Worm (Caenorhabditis elegans) whole organism, L1 larva: ENCODE measurements around the gene nuaf-3.

Source experiments
- aha-1 ChIP-seq: fragments of 150-350 bp; optimal IDR thresholded peaks from 2 replicates; lab custom pipeline; 2014; ENCODE audit warnings: missing biosample characterization, missing genetic modification characterization
- ama-1 ChIP-seq: fragments of 150-350 bp; optimal IDR thresholded peaks from 2 replicates; lab custom pipeline; 2014
- ceh-82 ChIP-seq, 3 experiments: fragments of 150-350 bp in 1 of 3; sonication (generic microtip) in 2 of 3; optimal IDR thresholded peaks; 2 replicates each; lab custom pipeline; 2014 to 2017; ENCODE audit warnings: missing biosample characterization in 3 of 3, missing genetic modification characterization in 3 of 3
- ceh-90 ChIP-seq: sonication (generic microtip); optimal IDR thresholded peaks from 2 replicates; lab custom pipeline; 2016; ENCODE audit warnings: missing genetic modification characterization, missing compliant biosample characterization
- dpl-1 ChIP-seq, 3 experiments: fragments of 150-350 bp in 2 of 3; sonication (generic microtip) in 1 of 3; optimal IDR thresholded peaks; 2 replicates each; lab custom pipeline; 2014 to 2017; ENCODE audit warnings: missing biosample characterization in 3 of 3, missing genetic modification characterization in 3 of 3, missing genetic modification reagents in 3 of 3
- ets-5 ChIP-seq: fragments of 200-800 bp; sonication (Bioruptor generic); IDR thresholded peaks from 2 replicates; pipeline ENCODE4 v1.3.6; 2022; ENCODE audit warnings: missing genetic modification characterization, missing compliant biosample characterization
- irx-1 ChIP-seq: sonication (generic microtip); optimal IDR thresholded peaks from 2 replicates; lab custom pipeline; 2016; ENCODE audit warnings: missing genetic modification characterization, missing compliant biosample characterization
- nhr-84 ChIP-seq: sonication (generic microtip); optimal IDR thresholded peaks from 2 replicates; lab custom pipeline; 2017; ENCODE audit warnings: missing biosample characterization, missing genetic modification characterization
- sox-4 ChIP-seq: sonication (generic microtip); optimal IDR thresholded peaks from 2 replicates; lab custom pipeline; 2016; ENCODE audit warnings: missing genetic modification characterization, missing compliant biosample characterization
- unc-86 ChIP-seq: sonication (generic microtip); optimal IDR thresholded peaks from 2 replicates; lab custom pipeline; 2016; ENCODE audit warnings: missing genetic modification characterization, missing compliant biosample characterization
- vab-15 ChIP-seq: sonication (generic microtip); optimal IDR thresholded peaks from 2 replicates; lab custom pipeline; 2017; ENCODE audit warnings: missing genotype, mild to moderate bottlenecking, missing genetic modification characterization, missing compliant biosample characterization
- ztf-11 ChIP-seq, 2 experiments: sonication (generic microtip); optimal IDR thresholded peaks; 2 replicates each; lab custom pipeline; 2016 to 2017; ENCODE audit warnings: missing genetic modification characterization in 2 of 2, missing biosample characterization in 1 of 2, missing compliant biosample characterization in 1 of 2

- TF ChIP-seq ets-5, result no peak
- no peak for TF ChIP-seq nhr-84 (tag; lab: Kevin White, UChicago)
- TF ChIP-seq dpl-1 (GFP tag; optimal IDR thresholded peaks at IDR 0.05; lab: Kevin White, UChicago), result no peak
- no peak for TF ChIP-seq vab-15
- TF ChIP-seq ztf-11 (tag; optimal IDR thresholded peaks at IDR 0.05; lab: Kevin White, UChicago), result no peak
- no peak for TF ChIP-seq aha-1 (tag; lab: Kevin White, UChicago)
- TF ChIP-seq unc-86 (tag; lab: Kevin White, UChicago), result no peak
- no peak for TF ChIP-seq ceh-82 (tag; optimal IDR thresholded peaks at IDR 0.05; lab: Kevin White, UChicago)
- TF ChIP-seq ama-1 (lab: Kevin White, UChicago), result peak; percentile 64
- no peak for TF ChIP-seq sox-4
- no peak for TF ChIP-seq irx-1 (tag; lab: Kevin White, UChicago)
- TF ChIP-seq ceh-90 (tag; lab: Kevin White, UChicago), result no peak
These were observed 37.1 kb upstream of the nuaf-3 start, which contains the start of gene pigq-1 for ce11 chrIV:11146962-11147470.
